Fruit fly (Drosophila melanogaster) whole organism, wandering third instar larva: ENCODE results near the gene sad.
A peak's percentile ranks its signal among the peaks of the same experiment; 100 is the strongest.

ENCODE experiments used
- Abd-B ChIP-seq: fragments of >200 bp; optimal IDR thresholded peaks from 2 replicates; lab custom pipeline; 2017; ENCODE audit warnings: missing biosample characterization, missing genetic modification characterization
- CG32264 ChIP-seq: fragments of 200-800 bp; sonication (Bioruptor generic); optimal IDR thresholded peaks from 2 replicates; lab custom pipeline; 2016; ENCODE audit warnings: missing biosample characterization, missing genetic modification characterization
- CG9705 ChIP-seq: fragments of 200-800 bp; sonication (Bioruptor generic); optimal IDR thresholded peaks from 2 replicates; lab custom pipeline; 2018; ENCODE audit warnings: missing biosample characterization, mild to moderate bottlenecking, missing genetic modification characterization
- CrebA ChIP-seq: fragments of 200-800 bp; sonication (Bioruptor generic); optimal IDR thresholded peaks from 2 replicates; lab custom pipeline; 2016; ENCODE audit warnings: missing biosample characterization, mild to moderate bottlenecking, missing genetic modification characterization, borderline replicate concordance
- Dfd ChIP-seq: fragments of >200 bp; optimal IDR thresholded peaks from 2 replicates; lab custom pipeline; 2017; ENCODE audit warnings: missing biosample characterization, missing genetic modification characterization
- Dif ChIP-seq: fragments of 200-275, 200-300 bp; sonication (Bioruptor generic); optimal IDR thresholded peaks from 2 replicates; lab custom pipeline; 2018; ENCODE audit warnings: missing biosample characterization, missing genetic modification characterization; ENCODE audit not compliant: partially characterized antibody
- GATAd ChIP-seq: sonication (Bioruptor generic); optimal IDR thresholded peaks from 2 replicates; lab custom pipeline; 2016; ENCODE audit warnings: missing biosample characterization, missing genetic modification characterization
- HLH106 ChIP-seq: fragments of 200-800 bp; optimal IDR thresholded peaks from 3 replicates; lab custom pipeline; 2019; ENCODE audit warnings: missing biosample characterization, mild to moderate bottlenecking, missing genetic modification characterization, moderate library complexity
- Hnf4 ChIP-seq: fragments of 200-800 bp; sonication (Bioruptor generic); optimal IDR thresholded peaks from 2 replicates; lab custom pipeline; 2016; ENCODE audit warnings: missing biosample characterization, mild to moderate bottlenecking, missing genetic modification characterization
- Hr78 ChIP-seq: fragments of >200 bp; optimal IDR thresholded peaks from 2 replicates; lab custom pipeline; 2017; ENCODE audit warnings: missing biosample characterization, missing genetic modification characterization
- Hr83 ChIP-seq: fragments of 200-300 bp; sonication (Bioruptor generic); optimal IDR thresholded peaks from 2 replicates; lab custom pipeline; 2016; ENCODE audit warnings: missing biosample characterization, mild to moderate bottlenecking, missing genetic modification characterization, moderate library complexity; ENCODE audit not compliant: poor library complexity, severe bottlenecking
- Jra ChIP-seq: sonication (Bioruptor generic); optimal IDR thresholded peaks from 2 replicates; lab custom pipeline; 2016; ENCODE audit warnings: missing biosample characterization, missing genetic modification characterization
- Mio ChIP-seq: sonication (Bioruptor generic); optimal IDR thresholded peaks from 2 replicates; lab custom pipeline; 2016; ENCODE audit warnings: missing biosample characterization, missing genetic modification characterization
- Myc ChIP-seq: fragments of >200 bp; optimal IDR thresholded peaks from 2 replicates; lab custom pipeline; 2017
- N ChIP-seq: fragments of >200 bp; optimal IDR thresholded peaks from 2 replicates; lab custom pipeline; 2018; ENCODE audit warnings: missing biosample characterization, missing external identifiers, missing genetic modification characterization
- OdsH ChIP-seq: fragments of 200-800 bp; sonication (Bioruptor generic); optimal IDR thresholded peaks from 2 replicates; lab custom pipeline; 2016; ENCODE audit warnings: missing biosample characterization, mild to moderate bottlenecking, missing genetic modification characterization
- Rel ChIP-seq, 2 experiments: fragments of 200-800 bp; sonication (Bioruptor generic) in 1 of 2; optimal IDR thresholded peaks; 2 replicates in 1 of 2; 3 replicates in 1 of 2; lab custom pipeline; 2016 to 2019; ENCODE audit warnings: mild to moderate bottlenecking in 2 of 2, missing biosample characterization in 2 of 2, missing genetic modification characterization in 2 of 2, moderate library complexity in 1 of 2
- Sp1 ChIP-seq: fragments of 200-800 bp; sonication (Bioruptor generic); optimal IDR thresholded peaks from 3 replicates; lab custom pipeline; 2019; ENCODE audit warnings: missing biosample characterization, mild to moderate bottlenecking, missing genetic modification characterization, moderate library complexity
- Vsx2 ChIP-seq: fragments of 200-300, 225-300 bp; sonication (Bioruptor generic); optimal IDR thresholded peaks from 2 replicates; lab custom pipeline; 2018; ENCODE audit warnings: missing biosample characterization, missing genetic modification characterization; ENCODE audit not compliant: partially characterized antibody
- br ChIP-seq: fragments of 200-800 bp; sonication (Bioruptor generic); optimal IDR thresholded peaks from 2 replicates; lab custom pipeline; 2016; ENCODE audit warnings: missing biosample characterization, missing genetic modification characterization
- brk ChIP-seq: fragments of 200-800 bp; sonication (Bioruptor generic); optimal IDR thresholded peaks from 2 replicates; lab custom pipeline; 2016; ENCODE audit warnings: missing biosample characterization, mild to moderate bottlenecking, missing genetic modification characterization
- dl ChIP-seq, 2 experiments: fragments of 175-275, 200-275 bp in 1 of 2; fragments of 200-275 bp in 1 of 2; sonication (Bioruptor generic); optimal IDR thresholded peaks; lab custom pipeline; 2018; ENCODE audit warnings: mild to moderate bottlenecking in 2 of 2, missing biosample characterization in 2 of 2, missing genetic modification characterization in 2 of 2, moderate library complexity in 2 of 2; ENCODE audit not compliant: partially characterized antibody in 2 of 2, insufficient read depth in 1 of 2
- dmrt93B ChIP-seq: fragments of 200-800 bp; sonication (Bioruptor generic); optimal IDR thresholded peaks from 2 replicates; lab custom pipeline; 2018; ENCODE audit warnings: missing biosample characterization, mild to moderate bottlenecking, missing genetic modification characterization
- dsf ChIP-seq: sonication (Bioruptor generic); optimal IDR thresholded peaks from 2 replicates; lab custom pipeline; 2016; ENCODE audit warnings: missing biosample characterization, missing genetic modification characterization, borderline replicate concordance
- ey ChIP-seq: fragments of 200-800 bp; sonication (Bioruptor generic); optimal IDR thresholded peaks from 2 replicates; lab custom pipeline; 2016; ENCODE audit warnings: missing biosample characterization, missing genetic modification characterization
- foxo ChIP-seq, 2 experiments: fragments of 200-800 bp; sonication (Bioruptor generic); optimal IDR thresholded peaks; 2 replicates in 1 of 2; 3 replicates in 1 of 2; lab custom pipeline; 2016 to 2017; ENCODE audit warnings: missing biosample characterization in 2 of 2, missing genetic modification characterization in 2 of 2
- fru ChIP-seq: fragments of 200-800 bp; sonication (Bioruptor generic); optimal IDR thresholded peaks from 3 replicates; lab custom pipeline; 2016; ENCODE audit warnings: missing biosample characterization, mild to moderate bottlenecking, missing genetic modification characterization
- h ChIP-seq: fragments of 200-800 bp; sonication (Bioruptor generic); optimal IDR thresholded peaks from 3 replicates; lab custom pipeline; 2016; ENCODE audit warnings: missing biosample characterization, mild to moderate bottlenecking, missing genetic modification characterization
- jim ChIP-seq: fragments of 175-275, 200-325 bp; sonication (Bioruptor generic); optimal IDR thresholded peaks from 2 replicates; lab custom pipeline; 2016; ENCODE audit warnings: missing biosample characterization, mild to moderate bottlenecking, missing genetic modification characterization
- lola ChIP-seq: fragments of >200 bp; optimal IDR thresholded peaks from 2 replicates; lab custom pipeline; 2017; ENCODE audit warnings: missing biosample characterization, missing genetic modification characterization
- pan ChIP-seq: fragments of >200 bp; optimal IDR thresholded peaks from 2 replicates; lab custom pipeline; 2017
- psq ChIP-seq: fragments of 200-800 bp; sonication (Bioruptor generic); optimal IDR thresholded peaks from 3 replicates; lab custom pipeline; 2017; ENCODE audit warnings: missing biosample characterization, mild to moderate bottlenecking, missing genetic modification characterization, moderate library complexity
- rgr ChIP-seq: fragments of 200-800 bp; sonication (Bioruptor generic); optimal IDR thresholded peaks from 3 replicates; lab custom pipeline; 2016; ENCODE audit warnings: missing biosample characterization, mild to moderate bottlenecking, missing genetic modification characterization
- sage ChIP-seq: fragments of 200-800 bp; sonication (Bioruptor generic); optimal IDR thresholded peaks from 2 replicates; lab custom pipeline; 2016; ENCODE audit warnings: missing biosample characterization, mild to moderate bottlenecking, missing genetic modification characterization
- sv ChIP-seq: fragments of 200-800 bp; sonication (Bioruptor generic); optimal IDR thresholded peaks from 3 replicates; lab custom pipeline; 2016; ENCODE audit warnings: missing biosample characterization, missing genetic modification characterization
- tai ChIP-seq: sonication (Bioruptor generic); optimal IDR thresholded peaks from 2 replicates; lab custom pipeline; 2016; ENCODE audit warnings: missing biosample characterization, missing genetic modification characterization
- usp ChIP-seq: fragments of >200 bp; optimal IDR thresholded peaks from 2 replicates; lab custom pipeline; 2017; ENCODE audit warnings: missing biosample characterization, missing genetic modification characterization
- woc ChIP-seq: sonication (Bioruptor generic); optimal IDR thresholded peaks from 2 replicates; lab custom pipeline; 2016; ENCODE audit warnings: missing biosample characterization, mild to moderate bottlenecking, missing genetic modification characterization

The sad gene

DNA sequence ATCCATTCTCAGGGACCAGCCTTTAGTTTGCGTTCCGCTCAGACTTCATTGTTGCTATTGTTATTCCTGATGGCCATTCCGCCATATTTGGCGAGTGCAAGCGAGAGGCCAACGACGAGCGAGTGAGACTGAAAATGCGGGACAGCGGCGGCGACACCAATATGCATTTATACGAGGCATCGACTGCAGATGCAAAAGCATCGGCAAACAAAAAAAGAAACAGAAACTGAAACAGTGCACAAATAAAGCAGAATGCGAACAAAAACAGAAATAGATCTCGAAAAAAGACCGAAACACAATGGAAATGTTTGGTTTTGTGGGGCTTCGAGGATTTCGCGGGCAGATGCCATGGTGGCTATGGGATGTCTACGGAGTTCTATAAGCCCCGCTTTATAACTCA lies 17.9 kb upstream of the sad start:
- TF ChIP-seq rgr (GFP tag; lab: Kevin White, UChicago), result no peak
- peak; percentile 77 for TF ChIP-seq psq (GFP tag; lab: Kevin White, UChicago)

DNA sequence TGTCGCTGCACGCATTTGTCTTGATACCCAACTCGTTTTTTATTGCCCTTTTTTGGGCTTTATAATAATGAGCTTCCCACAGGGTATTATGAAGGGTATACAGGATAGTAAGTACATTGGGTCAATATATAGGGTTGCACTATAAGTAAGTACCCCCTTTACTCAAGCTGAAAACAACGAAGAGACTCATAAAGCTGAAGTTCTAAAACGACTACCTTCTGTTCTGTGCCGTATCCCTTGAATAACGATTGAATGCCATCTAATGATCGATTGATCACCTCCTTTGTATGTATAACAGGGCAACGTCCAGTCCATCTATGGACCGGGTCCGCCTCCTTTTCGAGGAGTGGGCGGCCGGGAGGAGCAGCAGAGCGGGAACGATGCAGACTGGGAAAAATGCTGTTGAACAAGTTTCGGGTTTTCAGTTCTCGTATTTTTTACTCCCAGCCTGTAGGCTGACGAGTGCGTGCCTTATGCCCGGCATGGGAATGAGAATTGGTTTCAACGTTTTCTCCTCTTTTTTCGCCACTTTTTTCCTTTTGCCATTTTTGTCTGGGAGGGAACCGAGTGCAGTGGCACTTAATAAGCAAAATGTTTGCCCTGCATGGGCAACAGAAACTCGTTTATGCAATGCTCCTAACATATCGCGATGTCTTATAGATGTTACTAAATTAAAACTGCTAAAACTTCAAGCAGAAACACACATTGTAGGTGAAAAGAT lies 17.3 kb upstream of the sad start:
- TF ChIP-seq N (GFP tag; lab: Kevin White, UChicago) (no peak), rgr (GFP tag; lab: Kevin White, UChicago) (peak; percentile 42), foxo (GFP tag; optimal IDR thresholded peaks at IDR 0.05; lab: Kevin White, UChicago) (peak in 1 of 2 experiments; percentile 61), usp (no peak), woc (GFP tag; lab: Kevin White, UChicago) (peak; percentile 97), br (GFP tag; lab: Kevin White, UChicago) (peak; percentile 48), brk (GFP tag; lab: Kevin White, UChicago) (no peak), fru (peak; percentile 71), Hr83 (GFP tag; lab: Kevin White, UChicago) (no peak), Rel (GFP tag; optimal IDR thresholded peaks at IDR 0.05; lab: Kevin White, UChicago) (no peak), Rel (tag; optimal IDR thresholded peaks at IDR 0.05; lab: Kevin White, UChicago) (no peak), CG9705 (no peak), jim (GFP tag; lab: Kevin White, UChicago) (no peak), dl (GFP tag; optimal IDR thresholded peaks at IDR 0.05; lab: Kevin White, UChicago; ENCODE audit: insufficient read depth in 1 of 2, partially characterized antibody in 2 of 2) (no peak), Vsx2 (peak; percentile 24), Hr78 (no peak), GATAd (GFP tag; lab: Kevin White, UChicago) (no peak), Mio (no peak), ey (GFP tag; lab: Kevin White, UChicago) (peak; percentile 67), Dfd (no peak), psq (GFP tag; lab: Kevin White, UChicago) (peak; percentile 69), Sp1 (peak; percentile 23), Jra (GFP tag; lab: Kevin White, UChicago) (no peak), dmrt93B (GFP tag; lab: Kevin White, UChicago) (peak; percentile 34), pan (lab: Kevin White, UChicago) (peak; percentile 10), CrebA (no peak), Myc (no peak), Abd-B (GFP tag; lab: Kevin White, UChicago) (no peak), sv (GFP tag; lab: Kevin White, UChicago) (no peak), lola (GFP tag; lab: Kevin White, UChicago) (no peak), Dif (peak; percentile 59), Hnf4 (peak; percentile 51), HLH106 (tag; lab: Kevin White, UChicago) (peak; percentile 57), CG32264 (no peak), OdsH (peak; percentile 49), sage (no peak), tai (GFP tag; lab: Kevin White, UChicago) (no peak), h (GFP tag; lab: Kevin White, UChicago) (peak; percentile 60), dsf (GFP tag; lab: Kevin White, UChicago) (no peak)

DNA sequence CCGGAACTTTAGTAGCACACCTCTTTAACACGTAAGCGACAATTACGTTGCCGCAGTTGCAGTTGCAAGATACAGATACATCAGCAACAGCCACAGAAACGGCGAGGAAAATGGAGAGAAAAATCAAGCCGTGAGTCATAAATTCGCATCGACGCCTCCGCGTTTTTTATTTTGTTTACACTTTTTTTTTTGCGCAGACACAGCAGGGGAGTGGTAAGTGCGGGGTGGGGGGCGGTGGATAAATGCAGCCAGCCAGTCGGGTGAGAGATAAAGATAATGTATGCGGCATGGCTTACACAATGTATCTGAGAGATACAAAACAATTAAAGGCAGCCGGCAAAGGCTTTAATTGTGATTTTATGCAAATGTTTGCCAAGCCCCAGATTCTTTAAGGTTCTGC lies 11.9 kb upstream of the sad start:
- TF ChIP-seq Abd-B (GFP tag; lab: Kevin White, UChicago) (no peak), tai (GFP tag; lab: Kevin White, UChicago) (no peak), br (GFP tag; lab: Kevin White, UChicago) (no peak)
